Fruit fly (Drosophila melanogaster) whole organism, wandering third instar larva: ENCODE data around the gene CG14958.

Experiments
- Abd-B ChIP-seq: fragments of >200 bp; optimal IDR thresholded peaks from 2 replicates; lab custom pipeline; 2017; ENCODE audit warnings: missing biosample characterization, missing genetic modification characterization
- CG32264 ChIP-seq: fragments of 200-800 bp; sonication (Bioruptor generic); optimal IDR thresholded peaks from 2 replicates; lab custom pipeline; 2016; ENCODE audit warnings: missing biosample characterization, missing genetic modification characterization
- CG9705 ChIP-seq: fragments of 200-800 bp; sonication (Bioruptor generic); optimal IDR thresholded peaks from 2 replicates; lab custom pipeline; 2018; ENCODE audit warnings: missing biosample characterization, mild to moderate bottlenecking, missing genetic modification characterization
- CrebA ChIP-seq: fragments of 200-800 bp; sonication (Bioruptor generic); optimal IDR thresholded peaks from 2 replicates; lab custom pipeline; 2016; ENCODE audit warnings: missing biosample characterization, mild to moderate bottlenecking, missing genetic modification characterization, borderline replicate concordance
- Dfd ChIP-seq: fragments of >200 bp; optimal IDR thresholded peaks from 2 replicates; lab custom pipeline; 2017; ENCODE audit warnings: missing biosample characterization, missing genetic modification characterization
- Dif ChIP-seq: fragments of 200-275, 200-300 bp; sonication (Bioruptor generic); optimal IDR thresholded peaks from 2 replicates; lab custom pipeline; 2018; ENCODE audit warnings: missing biosample characterization, missing genetic modification characterization; ENCODE audit not compliant: partially characterized antibody
- GATAd ChIP-seq: sonication (Bioruptor generic); optimal IDR thresholded peaks from 2 replicates; lab custom pipeline; 2016; ENCODE audit warnings: missing biosample characterization, missing genetic modification characterization
- HLH106 ChIP-seq: fragments of 200-800 bp; optimal IDR thresholded peaks from 3 replicates; lab custom pipeline; 2019; ENCODE audit warnings: missing biosample characterization, mild to moderate bottlenecking, missing genetic modification characterization, moderate library complexity
- Hr78 ChIP-seq: fragments of >200 bp; optimal IDR thresholded peaks from 2 replicates; lab custom pipeline; 2017; ENCODE audit warnings: missing biosample characterization, missing genetic modification characterization
- Hr83 ChIP-seq: fragments of 200-300 bp; sonication (Bioruptor generic); optimal IDR thresholded peaks from 2 replicates; lab custom pipeline; 2016; ENCODE audit warnings: missing biosample characterization, mild to moderate bottlenecking, missing genetic modification characterization, moderate library complexity; ENCODE audit not compliant: poor library complexity, severe bottlenecking
- Jra ChIP-seq: sonication (Bioruptor generic); optimal IDR thresholded peaks from 2 replicates; lab custom pipeline; 2016; ENCODE audit warnings: missing biosample characterization, missing genetic modification characterization
- Mio ChIP-seq: sonication (Bioruptor generic); optimal IDR thresholded peaks from 2 replicates; lab custom pipeline; 2016; ENCODE audit warnings: missing biosample characterization, missing genetic modification characterization
- Myc ChIP-seq: fragments of >200 bp; optimal IDR thresholded peaks from 2 replicates; lab custom pipeline; 2017
- OdsH ChIP-seq: fragments of 200-800 bp; sonication (Bioruptor generic); optimal IDR thresholded peaks from 2 replicates; lab custom pipeline; 2016; ENCODE audit warnings: missing biosample characterization, mild to moderate bottlenecking, missing genetic modification characterization
- Rel ChIP-seq, 2 experiments: fragments of 200-800 bp; sonication (Bioruptor generic) in 1 of 2; optimal IDR thresholded peaks; 2 replicates in 1 of 2; 3 replicates in 1 of 2; lab custom pipeline; 2016 to 2019; ENCODE audit warnings: mild to moderate bottlenecking in 2 of 2, missing biosample characterization in 2 of 2, missing genetic modification characterization in 2 of 2, moderate library complexity in 1 of 2
- Sp1 ChIP-seq: fragments of 200-800 bp; sonication (Bioruptor generic); optimal IDR thresholded peaks from 3 replicates; lab custom pipeline; 2019; ENCODE audit warnings: missing biosample characterization, mild to moderate bottlenecking, missing genetic modification characterization, moderate library complexity
- br ChIP-seq: fragments of 200-800 bp; sonication (Bioruptor generic); optimal IDR thresholded peaks from 2 replicates; lab custom pipeline; 2016; ENCODE audit warnings: missing biosample characterization, missing genetic modification characterization
- brk ChIP-seq: fragments of 200-800 bp; sonication (Bioruptor generic); optimal IDR thresholded peaks from 2 replicates; lab custom pipeline; 2016; ENCODE audit warnings: missing biosample characterization, mild to moderate bottlenecking, missing genetic modification characterization
- dl ChIP-seq, 2 experiments: fragments of 175-275, 200-275 bp in 1 of 2; fragments of 200-275 bp in 1 of 2; sonication (Bioruptor generic); optimal IDR thresholded peaks; lab custom pipeline; 2018; ENCODE audit warnings: mild to moderate bottlenecking in 2 of 2, missing biosample characterization in 2 of 2, missing genetic modification characterization in 2 of 2, moderate library complexity in 2 of 2; ENCODE audit not compliant: partially characterized antibody in 2 of 2, insufficient read depth in 1 of 2
- dmrt93B ChIP-seq: fragments of 200-800 bp; sonication (Bioruptor generic); optimal IDR thresholded peaks from 2 replicates; lab custom pipeline; 2018; ENCODE audit warnings: missing biosample characterization, mild to moderate bottlenecking, missing genetic modification characterization
- dsf ChIP-seq: sonication (Bioruptor generic); optimal IDR thresholded peaks from 2 replicates; lab custom pipeline; 2016; ENCODE audit warnings: missing biosample characterization, missing genetic modification characterization, borderline replicate concordance
- ey ChIP-seq: fragments of 200-800 bp; sonication (Bioruptor generic); optimal IDR thresholded peaks from 2 replicates; lab custom pipeline; 2016; ENCODE audit warnings: missing biosample characterization, missing genetic modification characterization
- foxo ChIP-seq, 2 experiments: fragments of 200-800 bp; sonication (Bioruptor generic); optimal IDR thresholded peaks; 2 replicates in 1 of 2; 3 replicates in 1 of 2; lab custom pipeline; 2016 to 2017; ENCODE audit warnings: missing biosample characterization in 2 of 2, missing genetic modification characterization in 2 of 2
- h ChIP-seq: fragments of 200-800 bp; sonication (Bioruptor generic); optimal IDR thresholded peaks from 3 replicates; lab custom pipeline; 2016; ENCODE audit warnings: missing biosample characterization, mild to moderate bottlenecking, missing genetic modification characterization
- jim ChIP-seq: fragments of 175-275, 200-325 bp; sonication (Bioruptor generic); optimal IDR thresholded peaks from 2 replicates; lab custom pipeline; 2016; ENCODE audit warnings: missing biosample characterization, mild to moderate bottlenecking, missing genetic modification characterization
- lola ChIP-seq: fragments of >200 bp; optimal IDR thresholded peaks from 2 replicates; lab custom pipeline; 2017; ENCODE audit warnings: missing biosample characterization, missing genetic modification characterization
- pan ChIP-seq: fragments of >200 bp; optimal IDR thresholded peaks from 2 replicates; lab custom pipeline; 2017
- psq ChIP-seq: fragments of 200-800 bp; sonication (Bioruptor generic); optimal IDR thresholded peaks from 3 replicates; lab custom pipeline; 2017; ENCODE audit warnings: missing biosample characterization, mild to moderate bottlenecking, missing genetic modification characterization, moderate library complexity
- rgr ChIP-seq: fragments of 200-800 bp; sonication (Bioruptor generic); optimal IDR thresholded peaks from 3 replicates; lab custom pipeline; 2016; ENCODE audit warnings: missing biosample characterization, mild to moderate bottlenecking, missing genetic modification characterization
- sage ChIP-seq: fragments of 200-800 bp; sonication (Bioruptor generic); optimal IDR thresholded peaks from 2 replicates; lab custom pipeline; 2016; ENCODE audit warnings: missing biosample characterization, mild to moderate bottlenecking, missing genetic modification characterization
- sv ChIP-seq: fragments of 200-800 bp; sonication (Bioruptor generic); optimal IDR thresholded peaks from 3 replicates; lab custom pipeline; 2016; ENCODE audit warnings: missing biosample characterization, missing genetic modification characterization
- tai ChIP-seq: sonication (Bioruptor generic); optimal IDR thresholded peaks from 2 replicates; lab custom pipeline; 2016; ENCODE audit warnings: missing biosample characterization, missing genetic modification characterization
- usp ChIP-seq: fragments of >200 bp; optimal IDR thresholded peaks from 2 replicates; lab custom pipeline; 2017; ENCODE audit warnings: missing biosample characterization, missing genetic modification characterization
- woc ChIP-seq: sonication (Bioruptor generic); optimal IDR thresholded peaks from 2 replicates; lab custom pipeline; 2016; ENCODE audit warnings: missing biosample characterization, mild to moderate bottlenecking, missing genetic modification characterization

CG14958 gene

dm6 chr3L:3223390-3223914 is 33.7 kb downstream of the CG14958 start:
- TF ChIP-seq Rel (GFP tag; optimal IDR thresholded peaks at IDR 0.05; lab: Kevin White, UChicago): no peak
- TF ChIP-seq Rel (tag; optimal IDR thresholded peaks at IDR 0.05; lab: Kevin White, UChicago): no peak
- no peak for TF ChIP-seq sage (GFP tag; lab: Kevin White, UChicago)
- TF ChIP-seq GATAd (GFP tag; lab: Kevin White, UChicago): no peak
- no peak for TF ChIP-seq foxo (GFP tag; optimal IDR thresholded peaks at IDR 0.05; lab: Kevin White, UChicago)
- no peak for TF ChIP-seq OdsH (GFP tag; lab: Kevin White, UChicago)
- no peak for TF ChIP-seq CG32264 (GFP tag; lab: Kevin White, UChicago)
- TF ChIP-seq dl (GFP tag; optimal IDR thresholded peaks at IDR 0.05; lab: Kevin White, UChicago; ENCODE audit: insufficient read depth in 1 of 2, partially characterized antibody in 2 of 2): no peak
- no peak for TF ChIP-seq HLH106 (tag; lab: Kevin White, UChicago)
- no peak for TF ChIP-seq dsf (GFP tag; lab: Kevin White, UChicago)

dm6 chr3L:3224740-3225719 is 35.3 kb downstream of the CG14958 start, which contains the start of gene Larp4B:
Gene Larp4B, plus strand, starts transcription at chr3L:3224838.
- no peak for TF ChIP-seq brk
- TF ChIP-seq Hr78: no peak
- no peak for TF ChIP-seq dsf (GFP tag; lab: Kevin White, UChicago)
- no peak for TF ChIP-seq HLH106 (tag; lab: Kevin White, UChicago)
- TF ChIP-seq Jra (GFP tag; lab: Kevin White, UChicago): peak; percentile 27
- no peak for TF ChIP-seq dmrt93B (GFP tag; lab: Kevin White, UChicago)
- TF ChIP-seq h: peak; percentile 13
- no peak for TF ChIP-seq usp (GFP tag; lab: Kevin White, UChicago)
- TF ChIP-seq Rel (GFP tag; optimal IDR thresholded peaks at IDR 0.05; lab: Kevin White, UChicago): no peak
- TF ChIP-seq Rel (tag; optimal IDR thresholded peaks at IDR 0.05; lab: Kevin White, UChicago): peak; percentile 97
- TF ChIP-seq Mio: no peak
- TF ChIP-seq sage (GFP tag; lab: Kevin White, UChicago): no peak
- no peak for TF ChIP-seq Dfd
- no peak for TF ChIP-seq Myc (lab: Kevin White, UChicago)
- TF ChIP-seq jim (GFP tag; lab: Kevin White, UChicago): no peak
- TF ChIP-seq ey (GFP tag; lab: Kevin White, UChicago): no peak
- TF ChIP-seq Dif (GFP tag; lab: Kevin White, UChicago): no peak
- TF ChIP-seq rgr (GFP tag; lab: Kevin White, UChicago): peak; percentile 36
- TF ChIP-seq pan (lab: Kevin White, UChicago): no peak
- no peak for TF ChIP-seq tai (GFP tag; lab: Kevin White, UChicago)
- no peak for TF ChIP-seq br (GFP tag; lab: Kevin White, UChicago)
- TF ChIP-seq foxo (GFP tag; optimal IDR thresholded peaks at IDR 0.05; lab: Kevin White, UChicago): peak in 1 of 2 experiments; percentile 17
- no peak for TF ChIP-seq CG9705 (GFP tag; lab: Kevin White, UChicago)
- TF ChIP-seq Sp1 (GFP tag; lab: Kevin White, UChicago): peak; percentile 6
- TF ChIP-seq OdsH (GFP tag; lab: Kevin White, UChicago): no peak
- TF ChIP-seq woc (GFP tag; lab: Kevin White, UChicago): no peak
- TF ChIP-seq Abd-B (GFP tag; lab: Kevin White, UChicago): no peak
- no peak for TF ChIP-seq CrebA (GFP tag; lab: Kevin White, UChicago)

- TF ChIP-seq GATAd (GFP tag; lab: Kevin White, UChicago): no peak
- no peak for TF ChIP-seq sv (GFP tag; lab: Kevin White, UChicago)
- TF ChIP-seq Sp1 (GFP tag; lab: Kevin White, UChicago): peak; percentile 20
- peak; percentile 66 for TF ChIP-seq psq (GFP tag; lab: Kevin White, UChicago)
- TF ChIP-seq lola (GFP tag; lab: Kevin White, UChicago): peak; percentile 83
- peak; percentile 99 for TF ChIP-seq Dif (GFP tag; lab: Kevin White, UChicago)
- no peak for TF ChIP-seq woc (GFP tag; lab: Kevin White, UChicago)
- TF ChIP-seq br (GFP tag; lab: Kevin White, UChicago): peak; percentile 35
- TF ChIP-seq Hr83 (GFP tag; lab: Kevin White, UChicago): no peak
- no peak for TF ChIP-seq Dfd
- TF ChIP-seq dl (GFP tag; optimal IDR thresholded peaks at IDR 0.05; lab: Kevin White, UChicago; ENCODE audit: insufficient read depth in 1 of 2, partially characterized antibody in 2 of 2): peak in 1 of 2 experiments; percentile 92
- TF ChIP-seq, all 38 proteins: peak for 6
These were observed 36.1 kb downstream of the CG14958 start for dm6 chr3L:3225769-3226457.
